Fruit fly (Drosophila melanogaster): ENCODE results near the gene vn.

The vn gene

dm6 chr3L:5809201-5809584 is 36.3 kb downstream of the vn start (continued):
- TF ChIP-seq row (GFP tag; IDR thresholded peaks at IDR 0.05) (peak; percentile 42; the same call in 2 of the 3 replicates), CG13424 (tag; optimal IDR thresholded peaks at IDR 0.05) (peak; percentile 24), jigr1 (GFP tag; IDR thresholded peaks at IDR 0.05) (0 out of 3 replicates have a peak, but pooled peaks have one; percentile 21), Xrp1 (GFP tag; IDR thresholded peaks at IDR 0.05) (peak; percentile 22; the same call in 1 of the 2 replicates), CG6689 (GFP tag; IDR thresholded peaks at IDR 0.05) (peak; percentile 49), CG7987 (GFP tag; optimal IDR thresholded peaks at IDR 0.05) (no peak)

- TF ChIP-seq Med (GFP tag) = peak; percentile 31
- no peak for TF ChIP-seq dpn (GFP tag; optimal IDR thresholded peaks at IDR 0.05)
- no peak for TF ChIP-seq h (optimal IDR thresholded peaks at IDR 0.05)
- TF ChIP-seq pan (optimal IDR thresholded peaks at IDR 0.05) = no peak
- TF ChIP-seq pan (GFP tag; optimal IDR thresholded peaks at IDR 0.05 in 1 of 2, IDR thresholded peaks at IDR 0.05 in 1 of 2) = peak in 1 of 2 experiments; percentile 59
- TF ChIP-seq Pdp1 (GFP tag; optimal IDR thresholded peaks at IDR 0.05) = peak in 1 of 2 experiments; percentile 95
- no peak for TF ChIP-seq vnd (GFP tag; IDR thresholded peaks at IDR 0.05; ENCODE audit: partially characterized antibody)
- TF ChIP-seq CG10543 (GFP tag; optimal IDR thresholded peaks at IDR 0.05) = peak; percentile 70
- peak; percentile 63 for TF ChIP-seq lab (GFP tag; optimal IDR thresholded peaks at IDR 0.05)
- no peak for TF ChIP-seq gem (tag; optimal IDR thresholded peaks at IDR 0.05)
- no peak for TF ChIP-seq CkIIα-i1 (GFP tag; IDR thresholded peaks at IDR 0.05)
- peak; percentile 46 for TF ChIP-seq grn (GFP tag; optimal IDR thresholded peaks at IDR 0.05)
- TF ChIP-seq ttk (GFP tag; IDR thresholded peaks at IDR 0.05) = peak; percentile 8; the same call in 1 of the 2 replicates
- TF ChIP-seq NFAT (GFP tag; IDR thresholded peaks at IDR 0.05) = 0 out of 2 replicates have a peak, but pooled peaks have one; percentile 3
- peak; percentile 32; the same call in 1 of the 3 replicates for TF ChIP-seq ci (GFP tag; IDR thresholded peaks at IDR 0.05)
- no peak for TF ChIP-seq Hr39 (optimal IDR thresholded peaks at IDR 0.05)
- no peak for TF ChIP-seq CG10431 (GFP tag; optimal IDR thresholded peaks at IDR 0.05)
- peak; percentile 15 for TF ChIP-seq odd (GFP tag; optimal IDR thresholded peaks at IDR 0.05)
- 0 out of 4 replicates have a peak, but pooled peaks have one; percentile 73 for TF ChIP-seq chinmo (GFP tag; IDR thresholded peaks at IDR 0.05; ENCODE audit: partially characterized antibody)
- TF ChIP-seq CG12769 (tag; optimal IDR thresholded peaks at IDR 0.05) = peak; percentile 40
- TF ChIP-seq otp (GFP tag; IDR thresholded peaks at IDR 0.05) = peak; percentile 54; the same call in 1 of the 3 replicates
- TF ChIP-seq GATAe (GFP tag; conservative IDR thresholded peaks at IDR 0.05) = peak; percentile 24; the same call in 1 of the 2 replicates
- TF ChIP-seq Poxn (GFP tag; IDR thresholded peaks at IDR 0.05) = no peak
- TF ChIP-seq sug (tag; optimal IDR thresholded peaks at IDR 0.05) = peak; percentile 39
- TF ChIP-seq mirr (GFP tag; optimal IDR thresholded peaks at IDR 0.05) = peak; percentile 19
- no peak for TF ChIP-seq p53 (GFP tag; optimal IDR thresholded peaks at IDR 0.05)
- no peak for TF ChIP-seq cad (GFP tag; optimal IDR thresholded peaks at IDR 0.05)
- TF ChIP-seq crol (GFP tag; IDR thresholded peaks at IDR 0.05) = peak; percentile 82
- peak; percentile 47; the same call in 2 of the 3 replicates for TF ChIP-seq sr (GFP tag; IDR thresholded peaks at IDR 0.05)
- peak; percentile 4 for TF ChIP-seq HmgZ (tag; optimal IDR thresholded peaks at IDR 0.05)
- peak; percentile 62 for TF ChIP-seq exex (tag; optimal IDR thresholded peaks at IDR 0.05)
- TF ChIP-seq B-H2 (GFP tag; optimal IDR thresholded peaks at IDR 0.05) = peak; percentile 11
- peak; percentile 6 for TF ChIP-seq CHES-1-like (GFP tag; optimal IDR thresholded peaks at IDR 0.05)
- no peak for TF ChIP-seq CG10959 (GFP tag; IDR thresholded peaks at IDR 0.05)
- peak; percentile 3 for TF ChIP-seq cg (GFP tag; optimal IDR thresholded peaks at IDR 0.05)
- TF ChIP-seq oc (tag; optimal IDR thresholded peaks at IDR 0.05) = no peak
- TF ChIP-seq vvl (GFP tag; IDR thresholded peaks at IDR 0.05) = 0 out of 2 replicates have a peak, but pooled peaks have one; percentile 9
- TF ChIP-seq ftz-f1 (GFP tag; optimal IDR thresholded peaks at IDR 0.05) = peak; percentile 88
- no peak for TF ChIP-seq CG4707 (GFP tag; optimal IDR thresholded peaks at IDR 0.05)
- 0 out of 2 replicates have a peak, but pooled peaks have one; percentile 7 for TF ChIP-seq chm (GFP tag; IDR thresholded peaks at IDR 0.05)
- peak; percentile 6 for TF ChIP-seq nau (GFP tag; optimal IDR thresholded peaks at IDR 0.05)
- TF ChIP-seq Adf1 (GFP tag; IDR thresholded peaks at IDR 0.05) = peak; percentile 71
- peak; percentile 72 for TF ChIP-seq sd (tag; optimal IDR thresholded peaks at IDR 0.05)
Observed at dm6 chr3L:5808540-5809200, 36.8 kb downstream of the vn start.

All from whole organism, embryonic.